Worm (Caenorhabditis elegans): ENCODE measurements around the gene gcy-9.

gcy-9 gene

ce11 chrX:11351856-11352255 is 14.2 kb upstream of the gcy-9 start, which contains the start of gene pgp-3:
pgp-3 (plus strand) TSS chrX:11352156.
- TF ChIP-seq ama-1 (optimal IDR thresholded peaks at IDR 0.05) (no peak), tbx-37 (GFP tag; conservative IDR thresholded peaks at IDR 0.05) (no peak), pes-1 (GFP tag; IDR thresholded peaks at IDR 0.05) (no peak), F13C5.2 (tag; optimal IDR thresholded peaks at IDR 0.05) (no peak), scrt-1 (GFP tag; IDR thresholded peaks at IDR 0.05) (no peak), B0310.2 (tag; optimal IDR thresholded peaks at IDR 0.05) (no peak), ets-7 (tag; optimal IDR thresholded peaks at IDR 0.05) (no peak), ceh-13 (GFP tag; optimal IDR thresholded peaks at IDR 0.05) (no peak), aly-1 (tag; optimal IDR thresholded peaks at IDR 0.05) (no peak), tbx-11 (GFP tag; IDR thresholded peaks at IDR 0.05) (no peak), hmbx-1 (tag; optimal IDR thresholded peaks at IDR 0.05) (no peak), sea-1 (GFP tag; conservative IDR thresholded peaks at IDR 0.05) (no peak), ceh-36 (tag; optimal IDR thresholded peaks at IDR 0.05) (no peak), tra-4 (tag; optimal IDR thresholded peaks at IDR 0.05) (no peak), hmg-4 (GFP tag; optimal IDR thresholded peaks at IDR 0.05) (no peak)

- TF ChIP-seq aly-1 (tag; optimal IDR thresholded peaks at IDR 0.05), result no peak
- TF ChIP-seq tbx-11 (GFP tag; IDR thresholded peaks at IDR 0.05), result no peak
- no peak for TF ChIP-seq pes-1 (GFP tag; IDR thresholded peaks at IDR 0.05)
- TF ChIP-seq hmbx-1 (tag; optimal IDR thresholded peaks at IDR 0.05), result no peak
- no peak for TF ChIP-seq hmg-4 (GFP tag; optimal IDR thresholded peaks at IDR 0.05)
- no peak for TF ChIP-seq ceh-36 (tag; optimal IDR thresholded peaks at IDR 0.05)
- no peak for TF ChIP-seq hnd-1 (tag; optimal IDR thresholded peaks at IDR 0.05)
Observed at ce11 chrX:11351288-11351687, 13.6 kb upstream of the gcy-9 start.

- TF ChIP-seq ama-1 (optimal IDR thresholded peaks at IDR 0.05) (no peak), F13C5.2 (tag; optimal IDR thresholded peaks at IDR 0.05) (no peak), tra-4 (tag; optimal IDR thresholded peaks at IDR 0.05) (no peak), tbx-37 (GFP tag; conservative IDR thresholded peaks at IDR 0.05) (no peak), B0310.2 (tag; optimal IDR thresholded peaks at IDR 0.05) (no peak), ets-7 (tag; optimal IDR thresholded peaks at IDR 0.05) (no peak), scrt-1 (GFP tag; IDR thresholded peaks at IDR 0.05) (no peak), flt-1 (GFP tag; IDR thresholded peaks at IDR 0.05) (no peak), pes-1 (GFP tag; IDR thresholded peaks at IDR 0.05) (no peak), tbx-11 (GFP tag; IDR thresholded peaks at IDR 0.05) (no peak), hmbx-1 (tag; optimal IDR thresholded peaks at IDR 0.05) (no peak), ceh-13 (GFP tag; optimal IDR thresholded peaks at IDR 0.05) (no peak), hnd-1 (tag; optimal IDR thresholded peaks at IDR 0.05) (no peak), ceh-36 (tag; optimal IDR thresholded peaks at IDR 0.05) (no peak), sea-1 (GFP tag; conservative IDR thresholded peaks at IDR 0.05) (no peak), aly-1 (tag; optimal IDR thresholded peaks at IDR 0.05) (no peak), hmg-4 (GFP tag; optimal IDR thresholded peaks at IDR 0.05) (no peak)
Observed at ce11 chrX:11346155-11346554, 8.5 kb upstream of the gcy-9 start, which contains the start of gene oct-2. oct-2 (plus strand) TSS chrX:11346455.

ce11 chrX:11345471-11345870 is 7.8 kb upstream of the gcy-9 start:
- no peak for TF ChIP-seq hnd-1 (tag; optimal IDR thresholded peaks at IDR 0.05)
- TF ChIP-seq ceh-13 (GFP tag; optimal IDR thresholded peaks at IDR 0.05), result no peak
- TF ChIP-seq F13C5.2 (tag; optimal IDR thresholded peaks at IDR 0.05), result no peak
- no peak for TF ChIP-seq sea-1 (GFP tag; conservative IDR thresholded peaks at IDR 0.05)
- TF ChIP-seq ets-7 (tag; optimal IDR thresholded peaks at IDR 0.05), result no peak
- TF ChIP-seq tbx-11 (GFP tag; IDR thresholded peaks at IDR 0.05), result no peak
- TF ChIP-seq scrt-1 (GFP tag; IDR thresholded peaks at IDR 0.05), result no peak
- TF ChIP-seq tbx-37 (GFP tag; conservative IDR thresholded peaks at IDR 0.05), result no peak
- TF ChIP-seq flt-1 (GFP tag; IDR thresholded peaks at IDR 0.05), result no peak
- no peak for TF ChIP-seq B0310.2 (tag; optimal IDR thresholded peaks at IDR 0.05)
- TF ChIP-seq ceh-36 (tag; optimal IDR thresholded peaks at IDR 0.05), result no peak
- TF ChIP-seq ama-1 (optimal IDR thresholded peaks at IDR 0.05), result no peak
- no peak for TF ChIP-seq tra-4 (tag; optimal IDR thresholded peaks at IDR 0.05)
- no peak for TF ChIP-seq hmbx-1 (tag; optimal IDR thresholded peaks at IDR 0.05)
- TF ChIP-seq hmg-4 (GFP tag; optimal IDR thresholded peaks at IDR 0.05), result no peak
- TF ChIP-seq pes-1 (GFP tag; IDR thresholded peaks at IDR 0.05), result no peak
- TF ChIP-seq aly-1 (tag; optimal IDR thresholded peaks at IDR 0.05), result no peak

ce11 chrX:11344899-11345298 is 7.2 kb upstream of the gcy-9 start:
- TF ChIP-seq ceh-36 (tag; optimal IDR thresholded peaks at IDR 0.05) (no peak), ceh-13 (GFP tag; optimal IDR thresholded peaks at IDR 0.05) (no peak), B0310.2 (tag; optimal IDR thresholded peaks at IDR 0.05) (no peak), scrt-1 (GFP tag; IDR thresholded peaks at IDR 0.05) (no peak), ets-7 (tag; optimal IDR thresholded peaks at IDR 0.05) (no peak), flt-1 (GFP tag; IDR thresholded peaks at IDR 0.05) (no peak), hmg-4 (GFP tag; optimal IDR thresholded peaks at IDR 0.05) (no peak), hmbx-1 (tag; optimal IDR thresholded peaks at IDR 0.05) (no peak), tbx-11 (GFP tag; IDR thresholded peaks at IDR 0.05) (no peak), sea-1 (GFP tag; conservative IDR thresholded peaks at IDR 0.05) (no peak), ama-1 (optimal IDR thresholded peaks at IDR 0.05) (no peak), aly-1 (tag; optimal IDR thresholded peaks at IDR 0.05) (no peak), hnd-1 (tag; optimal IDR thresholded peaks at IDR 0.05) (no peak), F13C5.2 (tag; optimal IDR thresholded peaks at IDR 0.05) (no peak), tbx-37 (GFP tag; conservative IDR thresholded peaks at IDR 0.05) (no peak), pes-1 (GFP tag; IDR thresholded peaks at IDR 0.05) (no peak), tra-4 (tag; optimal IDR thresholded peaks at IDR 0.05) (no peak)

ce11 chrX:11340478-11340877 is 2.8 kb upstream of the gcy-9 start:
- TF ChIP-seq tbx-37 (GFP tag; conservative IDR thresholded peaks at IDR 0.05) (no peak), ets-7 (tag; optimal IDR thresholded peaks at IDR 0.05) (no peak), ama-1 (optimal IDR thresholded peaks at IDR 0.05) (no peak), hmg-4 (GFP tag; optimal IDR thresholded peaks at IDR 0.05) (no peak), hnd-1 (tag; optimal IDR thresholded peaks at IDR 0.05) (no peak), aly-1 (tag; optimal IDR thresholded peaks at IDR 0.05) (no peak), pes-1 (GFP tag; IDR thresholded peaks at IDR 0.05) (no peak), ceh-13 (GFP tag; optimal IDR thresholded peaks at IDR 0.05) (no peak), sea-1 (GFP tag; conservative IDR thresholded peaks at IDR 0.05) (no peak), tbx-11 (GFP tag; IDR thresholded peaks at IDR 0.05) (no peak), hmbx-1 (tag; optimal IDR thresholded peaks at IDR 0.05) (no peak), flt-1 (GFP tag; IDR thresholded peaks at IDR 0.05) (no peak), B0310.2 (tag; optimal IDR thresholded peaks at IDR 0.05) (no peak), tra-4 (tag; optimal IDR thresholded peaks at IDR 0.05) (no peak)

ce11 chrX:11339375-11339924 is 1.8 kb upstream of the gcy-9 start, which contains the start of gene aco-1:
aco-1 (plus strand) TSS chrX:11339874.
- no peak for TF ChIP-seq ceh-36 (tag; optimal IDR thresholded peaks at IDR 0.05)
- peak; percentile 33 for TF ChIP-seq hmg-4 (GFP tag; optimal IDR thresholded peaks at IDR 0.05)
- TF ChIP-seq ceh-13 (GFP tag; optimal IDR thresholded peaks at IDR 0.05), result no peak
- TF ChIP-seq aly-1 (tag; optimal IDR thresholded peaks at IDR 0.05), result peak; percentile 60
- TF ChIP-seq scrt-1 (GFP tag; IDR thresholded peaks at IDR 0.05), result no peak
- TF ChIP-seq flt-1 (GFP tag; IDR thresholded peaks at IDR 0.05), result no peak
- TF ChIP-seq B0310.2 (tag; optimal IDR thresholded peaks at IDR 0.05), result no peak
- TF ChIP-seq tra-4 (tag; optimal IDR thresholded peaks at IDR 0.05), result no peak
- 0 out of 2 replicates have a peak, but pooled peaks have one; percentile 12 for TF ChIP-seq tbx-37 (GFP tag; conservative IDR thresholded peaks at IDR 0.05)
- no peak for TF ChIP-seq tbx-11 (GFP tag; IDR thresholded peaks at IDR 0.05)
- TF ChIP-seq sea-1 (GFP tag; conservative IDR thresholded peaks at IDR 0.05), result no peak

Measured in whole organism, early embryonic.